Worm (Caenorhabditis elegans) whole organism, young adult: ENCODE data around the gene cdk-12.

Experiments
- B0261.1 ChIP-seq: sonication (generic microtip); optimal IDR thresholded peaks from 2 replicates; lab custom pipeline; 2016; ENCODE audit warnings: mild to moderate bottlenecking, missing genetic modification characterization, moderate library complexity, missing compliant biosample characterization
- B0336.3 ChIP-seq: fragments of 200-800 bp; sonication (Bioruptor generic); IDR thresholded peaks from 2 replicates; pipeline ENCODE4 v1.3.6; 2022; ENCODE audit warnings: missing genetic modification characterization, missing compliant biosample characterization
- F49E8.2 ChIP-seq: sonication (generic microtip); optimal IDR thresholded peaks from 3 replicates; lab custom pipeline; 2017; ENCODE audit warnings: missing genetic modification characterization, mild to moderate bottlenecking, missing compliant biosample characterization, antibody characterized with exemption, moderate library complexity; ENCODE audit not compliant: insufficient read depth
- K11D2.4 ChIP-seq: fragments of 200-800 bp; sonication (Bioruptor generic); IDR thresholded peaks from 2 replicates; pipeline ENCODE4 v1.3.6; 2022; ENCODE audit warnings: missing genetic modification reagents, missing genetic modification characterization, missing compliant biosample characterization
- K12H6.12 ChIP-seq: fragments of 200-800 bp; sonication (Bioruptor generic); optimal IDR thresholded peaks from 2 replicates; lab custom pipeline; 2018; ENCODE audit warnings: mild to moderate bottlenecking, missing genetic modification characterization, missing compliant biosample characterization
- ZK185.1 ChIP-seq: sonication (generic microtip); optimal IDR thresholded peaks from 2 replicates; lab custom pipeline; 2016; ENCODE audit warnings: mild to moderate bottlenecking, missing genetic modification characterization, missing compliant biosample characterization; ENCODE audit not compliant: poor library complexity, severe bottlenecking
- atf-7 ChIP-seq: sonication (generic microtip); optimal IDR thresholded peaks from 2 replicates; lab custom pipeline; 2017; ENCODE audit warnings: mild to moderate bottlenecking, missing genetic modification characterization, missing compliant biosample characterization
- attf-3 ChIP-seq: fragments of 200-800 bp; sonication (Bioruptor generic); conservative IDR thresholded peaks from 2 replicates; pipeline ENCODE4 v1.3.6; 2022; ENCODE audit warnings: missing genetic modification reagents, missing genetic modification characterization, missing compliant biosample characterization
- ccch-3 ChIP-seq: fragments of 200-800 bp; sonication (Bioruptor generic); optimal IDR thresholded peaks from 2 replicates; lab custom pipeline; 2018; ENCODE audit warnings: mild to moderate bottlenecking, missing genetic modification characterization, missing compliant biosample characterization
- ceh-91 ChIP-seq: fragments of 200-800 bp; sonication (Bioruptor generic); IDR thresholded peaks from 2 replicates; pipeline ENCODE4 v1.3.6; 2022; ENCODE audit warnings: missing genetic modification reagents, missing genetic modification characterization, missing compliant biosample characterization
- egl-44 ChIP-seq: fragments of 200-800 bp; sonication (Bioruptor generic); IDR thresholded peaks from 2 replicates; pipeline ENCODE4 v1.3.6; 2022; ENCODE audit warnings: missing genetic modification reagents, missing genetic modification characterization, missing compliant biosample characterization
- ets-4 ChIP-seq: fragments of 200-800 bp; sonication (Bioruptor generic); optimal IDR thresholded peaks from 2 replicates; lab custom pipeline; 2018; ENCODE audit warnings: mild to moderate bottlenecking, missing genetic modification characterization, missing compliant biosample characterization
- hlh-12 ChIP-seq: sonication (generic microtip); optimal IDR thresholded peaks from 2 replicates; lab custom pipeline; 2016; ENCODE audit warnings: missing genetic modification characterization, missing compliant biosample characterization
- hlh-26 ChIP-seq: fragments of 200-800 bp; sonication (Bioruptor generic); conservative IDR thresholded peaks from 2 replicates; pipeline ENCODE4 v1.3.6; 2022; ENCODE audit warnings: missing genetic modification reagents, missing genetic modification characterization, missing compliant biosample characterization
- hmg-1.2 ChIP-seq: fragments of 200-800 bp; sonication (Bioruptor generic); IDR thresholded peaks from 2 replicates; pipeline ENCODE4 v1.3.6; 2022; ENCODE audit warnings: missing genetic modification reagents, missing genetic modification characterization, missing compliant biosample characterization
- let-607 ChIP-seq, 2 experiments: fragments of 200-800 bp in 1 of 2; sonication (Bioruptor generic) in 1 of 2; sonication (generic microtip) in 1 of 2; optimal IDR thresholded peaks; 2 replicates each; lab custom pipeline; 2016 to 2018; ENCODE audit warnings: mild to moderate bottlenecking in 2 of 2, missing compliant biosample characterization in 2 of 2, missing genetic modification characterization in 2 of 2, moderate library complexity in 2 of 2, missing genotype in 1 of 2
- lin-54 ChIP-seq: fragments of 200-800 bp; sonication (Bioruptor generic); optimal IDR thresholded peaks from 2 replicates; lab custom pipeline; 2018; ENCODE audit warnings: mild to moderate bottlenecking, missing genetic modification characterization, missing compliant biosample characterization
- lsy-27 ChIP-seq: sonication (generic microtip); optimal IDR thresholded peaks from 2 replicates; lab custom pipeline; 2017; ENCODE audit warnings: missing genetic modification characterization, mild to moderate bottlenecking, missing compliant biosample characterization, antibody characterized with exemption, missing genotype, borderline replicate concordance; ENCODE audit not compliant: insufficient read depth
- nhr-120 ChIP-seq: fragments of 200-800 bp; sonication (Bioruptor generic); IDR thresholded peaks from 2 replicates; pipeline ENCODE4 v1.3.6; 2022; ENCODE audit warnings: missing genetic modification characterization, missing compliant biosample characterization
- nhr-80 ChIP-seq: sonication (generic microtip); optimal IDR thresholded peaks from 2 replicates; lab custom pipeline; 2016; ENCODE audit warnings: missing genetic modification characterization, missing compliant biosample characterization
- nhr-90 ChIP-seq: sonication (generic microtip); optimal IDR thresholded peaks from 2 replicates; lab custom pipeline; 2016; ENCODE audit warnings: missing genotype, mild to moderate bottlenecking, missing genetic modification characterization, missing compliant biosample characterization
- rcor-1 ChIP-seq: fragments of 200-800 bp; sonication (Bioruptor generic); IDR thresholded peaks from 2 replicates; pipeline ENCODE4 v1.3.6; 2022; ENCODE audit warnings: missing genetic modification reagents, missing genetic modification characterization, missing compliant biosample characterization
- rpc-1 ChIP-seq, 2 experiments: fragments of 150-350 bp in 1 of 2; sonication (generic microtip) in 1 of 2; optimal IDR thresholded peaks; 2 replicates each; lab custom pipeline; 2014 to 2018; ENCODE audit warnings: missing biosample characterization in 1 of 2, missing genetic modification characterization in 1 of 2, missing genetic modification reagents in 1 of 2, missing genotype in 1 of 2
- tbx-9 ChIP-seq: sonication (generic microtip); optimal IDR thresholded peaks from 2 replicates; lab custom pipeline; 2016; ENCODE audit warnings: borderline replicate concordance, missing genetic modification characterization, inconsistent platforms, missing compliant biosample characterization
- unc-130 ChIP-seq: sonication (generic microtip); optimal IDR thresholded peaks from 2 replicates; lab custom pipeline; 2016; ENCODE audit warnings: missing genetic modification reagents, missing genetic modification characterization, missing compliant biosample characterization
- xnd-1 ChIP-seq: sonication (generic microtip); optimal IDR thresholded peaks from 2 replicates; lab custom pipeline; 2016; ENCODE audit warnings: missing genotype, missing genetic modification reagents, missing genetic modification characterization, missing compliant biosample characterization
- zim-3 ChIP-seq: sonication (generic microtip); optimal IDR thresholded peaks from 2 replicates; lab custom pipeline; 2017; ENCODE audit warnings: mild to moderate bottlenecking, missing genetic modification characterization, moderate library complexity, missing compliant biosample characterization
- ztf-28 ChIP-seq: fragments of 200-800 bp; sonication (Bioruptor generic); IDR thresholded peaks from 2 replicates; pipeline ENCODE4 v1.3.6; 2022; ENCODE audit warnings: missing genetic modification reagents, missing genetic modification characterization, missing compliant biosample characterization
- ztf-3 ChIP-seq: fragments of 200-800 bp; sonication (Bioruptor generic); optimal IDR thresholded peaks from 2 replicates; lab custom pipeline; 2018; ENCODE audit warnings: mild to moderate bottlenecking, missing genetic modification characterization, missing compliant biosample characterization
- ztf-6 ChIP-seq: fragments of 200-800 bp; sonication (Bioruptor generic); IDR thresholded peaks from 2 replicates; pipeline ENCODE4 v1.3.6; 2022; ENCODE audit warnings: missing genetic modification reagents, missing genetic modification characterization, missing compliant biosample characterization

The cdk-12 gene

DNA sequence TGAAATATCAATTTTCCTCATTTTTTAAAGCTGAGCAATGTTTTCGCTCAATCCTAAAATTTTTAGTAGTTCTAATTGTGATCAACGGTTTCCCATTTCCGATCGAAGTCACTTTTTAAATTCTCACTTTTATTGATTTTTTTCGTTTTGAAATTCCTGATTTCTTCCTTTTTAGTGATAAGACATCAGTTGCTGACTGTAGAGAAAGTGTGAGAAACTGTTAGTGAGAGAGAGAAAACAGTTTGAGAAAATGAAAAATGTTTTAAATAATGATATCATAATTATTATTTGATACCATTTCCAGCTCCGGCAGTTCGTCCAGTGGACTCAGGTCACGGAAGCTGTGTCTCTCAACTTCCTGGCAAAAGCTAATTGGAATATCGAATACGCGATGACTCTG, 18.3 kb upstream of the cdk-12 start:
- TF ChIP-seq nhr-80 (tag; lab: Kevin White, UChicago) (peak; percentile 45), F49E8.2 (tag; lab: Kevin White, UChicago) (no peak), tbx-9 (tag; lab: Kevin White, UChicago) (no peak)
- TF ChIP-seq, all 124 proteins: peak for 1

- TF ChIP-seq ceh-91 (GFP tag; lab: Robert Waterston, UW) (no peak), hmg-1.2 (GFP tag; lab: Robert Waterston, UW) (peak; percentile 20; the same call in 1 of the 2 replicates)
Measured at ce11 chrIII:4317065-4317752, 15.6 kb upstream of the cdk-12 start, which contains the start of gene tag-131. TSS of gene tag-131 (plus strand) at chrIII:4317702.

ce11 chrIII:4320113-4320512, 12.7 kb upstream of the cdk-12 start, which contains the start of gene H38K22.6:
TSS of gene H38K22.6 (plus strand) at chrIII:4320413.
- TF ChIP-seq B0336.3 (no peak), ccch-3 (GFP tag; lab: Kevin White, UChicago) (no peak), nhr-90 (tag; lab: Kevin White, UChicago) (no peak), ztf-3 (no peak), hlh-26 (GFP tag; lab: Robert Waterston, UW) (no peak), ets-4 (GFP tag; lab: Kevin White, UChicago) (no peak)

- TF ChIP-seq zim-3 (tag; lab: Kevin White, UChicago), result no peak
- TF ChIP-seq atf-7 (tag; lab: Kevin White, UChicago), result no peak
- no peak for TF ChIP-seq lsy-27 (tag; lab: Kevin White, UChicago)
- TF ChIP-seq rpc-1 (optimal IDR thresholded peaks at IDR 0.05; lab: Kevin White, UChicago), result no peak
- TF ChIP-seq rpc-1 (tag; optimal IDR thresholded peaks at IDR 0.05; lab: Kevin White, UChicago), result no peak
Measured at ce11 chrIII:4321399-4321798, 11.4 kb upstream of the cdk-12 start, which contains the start of gene H38K22.7. TSS of gene H38K22.7 (plus strand) at chrIII:4321699.

ce11 chrIII:4323120-4323519, 9.7 kb upstream of the cdk-12 start:
- no peak for TF ChIP-seq K12H6.12 (tag; lab: Kevin White, UChicago)
- peak; percentile 73; the same call in 1 of the 2 replicates for TF ChIP-seq hmg-1.2 (GFP tag; lab: Robert Waterston, UW)
- no peak for TF ChIP-seq rcor-1
- TF ChIP-seq ZK185.1, result peak; percentile 5

- TF ChIP-seq B0336.3 (no peak), K11D2.4 (GFP tag; lab: Robert Waterston, UW) (no peak), attf-3 (GFP tag; lab: Robert Waterston, UW) (no peak), hlh-12 (no peak), unc-130 (GFP tag; lab: Kevin White, UChicago) (no peak), ztf-6 (no peak), ztf-28 (no peak), let-607 (tag; optimal IDR thresholded peaks at IDR 0.05; lab: Kevin White, UChicago) (no peak), nhr-120 (GFP tag; lab: Robert Waterston, UW) (no peak), lin-54 (GFP tag; lab: Kevin White, UChicago) (no peak), B0261.1 (tag; lab: Kevin White, UChicago) (no peak), xnd-1 (tag; lab: Kevin White, UChicago) (no peak), egl-44 (GFP tag; lab: Robert Waterston, UW) (no peak)
Measured at ce11 chrIII:4323859-4324258, 8.9 kb upstream of the cdk-12 start, which contains the start of gene H38K22.9. TSS of gene H38K22.9 (plus strand) at chrIII:4324159.
